Fruit fly (Drosophila melanogaster) whole organism, embryonic: ENCODE measurements around the gene Tango5.

ENCODE experiments used
- Ada2b ChIP-seq: fragments of 200-800 bp; sonication (Bioruptor generic); IDR thresholded peaks from 2 replicates; pipeline ENCODE4 v1.3.6; 2022; ENCODE audit warnings: missing biosample characterization, missing genetic modification characterization
- Awh ChIP-seq: fragments of 200-800 bp; sonication (Bioruptor generic); IDR thresholded peaks from 2 replicates; pipeline ENCODE4, ENCODE4 v1.3.6; 2022; ENCODE audit warnings: missing biosample characterization, missing genetic modification characterization
- B-H2 ChIP-seq: fragments of 200-800 bp; sonication (Bioruptor generic); optimal IDR thresholded peaks from 2 replicates; lab custom pipeline; 2018; ENCODE audit warnings: missing biosample characterization, mild to moderate bottlenecking, missing genetic modification characterization
- C15 ChIP-seq: fragments of 200-800 bp; sonication (Bioruptor generic); IDR thresholded peaks from 3 replicates; pipeline ENCODE4 v1.3.6; 2022; ENCODE audit warnings: missing biosample characterization, missing genetic modification characterization
- CG10274 ChIP-seq: fragments of 200-800 bp; sonication (Bioruptor generic); optimal IDR thresholded peaks from 3 replicates; lab custom pipeline; 2017; ENCODE audit warnings: missing biosample characterization, mild to moderate bottlenecking, missing genetic modification characterization
- CG11504 ChIP-seq: fragments of 200-800 bp; sonication (Bioruptor generic); optimal IDR thresholded peaks from 3 replicates; lab custom pipeline; 2019; ENCODE audit warnings: missing biosample characterization, mild to moderate bottlenecking, missing genetic modification characterization, moderate library complexity
- CG12104 ChIP-seq: fragments of 200-800 bp; sonication (Bioruptor generic); optimal IDR thresholded peaks from 3 replicates; lab custom pipeline; 2016; ENCODE audit warnings: missing biosample characterization, missing genetic modification characterization
- CG13894 ChIP-seq: fragments of 200-800 bp; sonication (Bioruptor generic); optimal IDR thresholded peaks from 3 replicates; lab custom pipeline; 2018; ENCODE audit warnings: missing biosample characterization, mild to moderate bottlenecking, missing genetic modification characterization, moderate library complexity
- CG14667 ChIP-seq: fragments of 200-800 bp; sonication (Bioruptor generic); IDR thresholded peaks from 2 replicates; pipeline ENCODE4 v1.3.6; 2022; ENCODE audit warnings: missing biosample characterization, missing genetic modification characterization
- CG15073 ChIP-seq: fragments of 200-800 bp; sonication (Bioruptor generic); optimal IDR thresholded peaks from 2 replicates; lab custom pipeline; 2016; ENCODE audit warnings: missing biosample characterization, missing genetic modification characterization
- CG1603 ChIP-seq: fragments of 200-800 bp; sonication (Bioruptor generic); optimal IDR thresholded peaks from 2 replicates; lab custom pipeline; 2019; ENCODE audit warnings: missing biosample characterization, mild to moderate bottlenecking, missing genetic modification characterization, moderate library complexity
- CG16779 ChIP-seq: fragments of 200-800 bp; sonication (Bioruptor generic); IDR thresholded peaks from 2 replicates; pipeline ENCODE4 v1.3.6; 2022; ENCODE audit warnings: missing biosample characterization, missing genetic modification characterization
- CG17912 ChIP-seq: fragments of 200-800 bp; sonication (Bioruptor generic); optimal IDR thresholded peaks from 2 replicates; lab custom pipeline; 2018; ENCODE audit warnings: missing biosample characterization, mild to moderate bottlenecking, missing genetic modification characterization
- CG33213 ChIP-seq: fragments of 200-800 bp; sonication (Bioruptor generic); optimal IDR thresholded peaks from 3 replicates; lab custom pipeline; 2016; ENCODE audit warnings: missing biosample characterization, missing genetic modification characterization
- CG6175 ChIP-seq: fragments of 200-800 bp; sonication (Bioruptor generic); IDR thresholded peaks from 3 replicates; pipeline ENCODE4 v1.3.6; 2022; ENCODE audit warnings: missing biosample characterization, missing genetic modification characterization
- CG6689 ChIP-seq: fragments of 200-800 bp; sonication (Bioruptor generic); IDR thresholded peaks from 2 replicates; pipeline ENCODE4 v1.3.6; 2022; ENCODE audit warnings: missing biosample characterization, missing genetic modification characterization
- CG6791 ChIP-seq: fragments of 200-800 bp; sonication (Bioruptor generic); IDR thresholded peaks from 3 replicates; pipeline ENCODE4 v1.3.6; 2022; ENCODE audit warnings: missing biosample characterization, missing genetic modification characterization; ENCODE audit not compliant: partially characterized antibody
- CG8765 ChIP-seq: fragments of 200-800 bp; sonication (Bioruptor generic); IDR thresholded peaks from 2 replicates; pipeline ENCODE4 v1.3.6; 2022; ENCODE audit warnings: missing biosample characterization, missing genetic modification characterization
- CTCF ChIP-seq: fragments of 200-800 bp; sonication (Bioruptor generic); optimal IDR thresholded peaks from 2 replicates; lab custom pipeline; 2017; ENCODE audit warnings: missing biosample characterization, mild to moderate bottlenecking, missing genetic modification characterization, moderate library complexity
- Dfd ChIP-seq, 2 experiments: fragments of >200 bp; optimal IDR thresholded peaks; 2 replicates each; lab custom pipeline; 2017; ENCODE audit warnings: missing biosample characterization in 2 of 2, missing genetic modification characterization in 2 of 2
- Doc2 ChIP-seq: fragments of 200-800 bp; sonication (Bioruptor generic); IDR thresholded peaks from 2 replicates; pipeline ENCODE4 v1.3.6; 2022; ENCODE audit warnings: missing biosample characterization, missing genetic modification characterization
- Doc3 ChIP-seq: fragments of 200-800 bp; sonication (Bioruptor generic); IDR thresholded peaks from 3 replicates; pipeline ENCODE4 v1.3.6; 2022; ENCODE audit warnings: missing biosample characterization, missing genetic modification characterization; ENCODE audit not compliant: partially characterized antibody
- Elba2 ChIP-seq: fragments of 200-800 bp; sonication (Bioruptor generic); optimal IDR thresholded peaks from 3 replicates; lab custom pipeline; 2016; ENCODE audit warnings: missing biosample characterization, missing genetic modification characterization
- Ets65A ChIP-seq: fragments of 200-800 bp; sonication (Bioruptor generic); peaks from one replicate; lab custom pipeline; 2016; ENCODE audit warnings: missing biosample characterization, missing genetic modification characterization
- Hand ChIP-seq: fragments of 200-800 bp; sonication (Bioruptor generic); optimal IDR thresholded peaks from 2 replicates; lab custom pipeline; 2017; ENCODE audit warnings: mild to moderate bottlenecking, missing biosample characterization, missing genetic modification reagents, missing genetic modification characterization
- Lhr ChIP-seq: fragments of 200-800 bp; sonication (Bioruptor generic); optimal IDR thresholded peaks from 3 replicates; lab custom pipeline; 2017; ENCODE audit warnings: mild to moderate bottlenecking, missing biosample characterization, missing genetic modification reagents, missing genetic modification characterization
- Lpt ChIP-seq: fragments of >200 bp; optimal IDR thresholded peaks from 2 replicates; lab custom pipeline; 2018; ENCODE audit warnings: missing biosample characterization, missing genetic modification characterization
- Max ChIP-seq: fragments of 200-800 bp; sonication (Bioruptor generic); optimal IDR thresholded peaks from 2 replicates; lab custom pipeline; 2016; ENCODE audit warnings: missing biosample characterization, mild to moderate bottlenecking, missing genetic modification characterization
- Meics ChIP-seq: fragments of 200-800 bp; sonication (Bioruptor generic); optimal IDR thresholded peaks from 2 replicates; lab custom pipeline; 2017; ENCODE audit warnings: missing biosample characterization, mild to moderate bottlenecking, missing genetic modification characterization
- NC2α ChIP-seq: fragments of 200-800 bp; sonication (Bioruptor generic); optimal IDR thresholded peaks from 2 replicates; lab custom pipeline; 2016; ENCODE audit warnings: missing biosample characterization, missing genetic modification characterization
- NK7.1 ChIP-seq: fragments of 200-800 bp; sonication (Bioruptor generic); optimal IDR thresholded peaks from 3 replicates; lab custom pipeline; 2016; ENCODE audit warnings: missing biosample characterization, missing genetic modification characterization
- Oaz ChIP-seq: fragments of 200-800 bp; sonication (Bioruptor generic); IDR thresholded peaks from 2 replicates; pipeline ENCODE4 v1.3.6; 2022; ENCODE audit warnings: missing biosample characterization, missing genetic modification characterization
- Ravus ChIP-seq: fragments of 200-800 bp; sonication (Bioruptor generic); IDR thresholded peaks from 2 replicates; pipeline ENCODE4 v1.3.6; 2022; ENCODE audit warnings: missing biosample characterization, missing genetic modification characterization
- Xrp1 ChIP-seq: fragments of 200-800 bp; sonication (Bioruptor generic); IDR thresholded peaks from 2 replicates; pipeline ENCODE4 v1.3.6; 2022; ENCODE audit warnings: missing biosample characterization, missing genetic modification characterization
- aop ChIP-seq: fragments of 200-800 bp; sonication (Bioruptor generic); IDR thresholded peaks from 2 replicates; pipeline ENCODE4 v1.3.6; 2022; ENCODE audit warnings: missing biosample characterization, missing genetic modification characterization
- ara ChIP-seq: fragments of 200-800 bp; sonication (Bioruptor generic); IDR thresholded peaks from 2 replicates; pipeline ENCODE4 v1.3.6; 2022; ENCODE audit warnings: missing biosample characterization, missing genetic modification characterization
- bbx ChIP-seq: fragments of 200-800 bp; sonication (Bioruptor generic); IDR thresholded peaks from 2 replicates; pipeline ENCODE4 v1.3.6; 2022; ENCODE audit warnings: missing biosample characterization, missing genetic modification characterization; ENCODE audit not compliant: partially characterized antibody
- cad ChIP-seq: fragments of >200 bp; optimal IDR thresholded peaks from 2 replicates; lab custom pipeline; 2017; ENCODE audit warnings: missing biosample characterization, missing genetic modification characterization
- chinmo ChIP-seq: fragments of 200-800 bp; sonication (Bioruptor generic); IDR thresholded peaks from 4 replicates; pipeline ENCODE4 v1.3.6; 2022; ENCODE audit warnings: missing biosample characterization, missing genetic modification characterization; ENCODE audit not compliant: partially characterized antibody
- dpn ChIP-seq, 2 experiments: fragments of 200-800 bp; sonication (Bioruptor generic); optimal IDR thresholded peaks; 3 replicates each; lab custom pipeline; 2016; ENCODE audit warnings: missing biosample characterization in 2 of 2, missing genetic modification characterization in 2 of 2
- emc ChIP-seq: fragments of 200-800 bp; sonication (Bioruptor generic); optimal IDR thresholded peaks from 2 replicates; lab custom pipeline; 2016; ENCODE audit warnings: missing biosample characterization, missing genetic modification characterization
- esg ChIP-seq: fragments of 200-800 bp; sonication (Bioruptor generic); conservative IDR thresholded peaks from 2 replicates; pipeline ENCODE4 v1.3.6; 2022; ENCODE audit warnings: missing biosample characterization, missing genetic modification characterization
- klu ChIP-seq: fragments of 200-800 bp; sonication (Bioruptor generic); IDR thresholded peaks from 2 replicates; pipeline ENCODE4 v1.3.6; 2022; ENCODE audit warnings: missing biosample characterization, missing genetic modification characterization
- luna ChIP-seq: fragments of 200-800 bp; sonication (Bioruptor generic); optimal IDR thresholded peaks from 2 replicates; lab custom pipeline; 2016; ENCODE audit warnings: missing biosample characterization, missing genetic modification characterization
- onecut ChIP-seq: fragments of 200-800 bp; sonication (Bioruptor generic); IDR thresholded peaks from 2 replicates; pipeline ENCODE4 v1.3.6; 2022; ENCODE audit warnings: missing biosample characterization, missing genetic modification characterization
- pb ChIP-seq: fragments of 200-800 bp; sonication (Bioruptor generic); optimal IDR thresholded peaks from 3 replicates; lab custom pipeline; 2016; ENCODE audit warnings: missing biosample characterization, missing genetic modification characterization
- pfk ChIP-seq: fragments of 200-800 bp; sonication (Bioruptor generic); optimal IDR thresholded peaks from 2 replicates; lab custom pipeline; 2018; ENCODE audit warnings: missing biosample characterization, mild to moderate bottlenecking, missing genetic modification characterization, moderate library complexity
- slp2 ChIP-seq: fragments of 200-800 bp; sonication (Bioruptor generic); optimal IDR thresholded peaks from 2 replicates; lab custom pipeline; 2016; ENCODE audit warnings: missing biosample characterization, missing genetic modification characterization
- stc ChIP-seq: fragments of 200-800 bp; sonication (Bioruptor generic); IDR thresholded peaks from 2 replicates; pipeline ENCODE4 v1.3.6; 2022; ENCODE audit warnings: missing biosample characterization, missing genetic modification characterization
- vnd ChIP-seq: fragments of 200-800 bp; sonication (Bioruptor generic); IDR thresholded peaks from 3 replicates; pipeline ENCODE4 v1.3.6; 2022; ENCODE audit warnings: missing biosample characterization, missing genetic modification characterization; ENCODE audit not compliant: partially characterized antibody

Gene Tango5

dm6 chrX:10738151-10738430 lies 26.1 kb downstream of the Tango5 start (continued):
- no peak for TF ChIP-seq Lpt
- no peak for TF ChIP-seq CG17912

- TF ChIP-seq Doc3 (GFP tag; lab: Robert Waterston, UW) (no peak), Doc2 (GFP tag; lab: Robert Waterston, UW) (no peak), stc (GFP tag; lab: Robert Waterston, UW) (peak; percentile 86), CG6791 (GFP tag; lab: Robert Waterston, UW) (no peak), ara (GFP tag; lab: Robert Waterston, UW) (peak; percentile 89), onecut (GFP tag; lab: Robert Waterston, UW) (peak; percentile 77), CG6175 (GFP tag; lab: Robert Waterston, UW) (peak; percentile 53; the same call in 1 of the 3 replicates), CG12104 (no peak), Ets65A (GFP tag; lab: Kevin White, UChicago) (peak; percentile 97), CG33213 (GFP tag; lab: Kevin White, UChicago) (peak; percentile 69), NK7.1 (peak; percentile 84), vnd (no peak), Lhr (GFP tag; lab: Kevin White, UChicago) (peak; percentile 68), bbx (GFP tag; lab: Robert Waterston, UW) (no peak), Ravus (GFP tag; lab: Robert Waterston, UW) (peak; percentile 67), CTCF (peak; percentile 88), NC2α (GFP tag; lab: Kevin White, UChicago) (peak; percentile 62), Meics (GFP tag; lab: Kevin White, UChicago) (peak; percentile 86), cad (no peak), chinmo (GFP tag; lab: Robert Waterston, UW) (no peak), pb (peak; percentile 88), aop (peak; percentile 74; the same call in 1 of the 2 replicates), Elba2 (GFP tag; lab: Kevin White, UChicago) (no peak), dpn (GFP tag; optimal IDR thresholded peaks at IDR 0.05; lab: Kevin White, UChicago) (peak; percentile 66 to 76), B-H2 (GFP tag; lab: Kevin White, UChicago) (peak; percentile 61), pfk (GFP tag; lab: Kevin White, UChicago) (no peak), Hand (GFP tag; lab: Kevin White, UChicago) (peak; percentile 71), slp2 (peak; percentile 84), Dfd (GFP tag; optimal IDR thresholded peaks at IDR 0.05; lab: Kevin White, UChicago) (no peak), Oaz (GFP tag; lab: Robert Waterston, UW) (peak; percentile 76), klu (GFP tag; lab: Robert Waterston, UW) (peak; percentile 67), CG14667 (GFP tag; lab: Robert Waterston, UW) (peak; percentile 83), CG8765 (GFP tag; lab: Robert Waterston, UW) (peak; percentile 59; the same call in 1 of the 2 replicates), Awh (peak; percentile 89), CG1603 (peak; percentile 95), Ada2b (GFP tag; lab: Robert Waterston, UW) (peak; percentile 85), CG10274 (GFP tag; lab: Kevin White, UChicago) (peak; percentile 53), CG6689 (GFP tag; lab: Robert Waterston, UW) (peak; percentile 82), esg (GFP tag; lab: Robert Waterston, UW) (peak; percentile 85), CG16779 (GFP tag; lab: Robert Waterston, UW) (0 out of 2 replicates have a peak, but pooled peaks have one; percentile 37), emc (GFP tag; lab: Kevin White, UChicago) (peak; percentile 51), luna (GFP tag; lab: Kevin White, UChicago) (no peak), Xrp1 (GFP tag; lab: Robert Waterston, UW) (peak; percentile 90), Max (GFP tag; lab: Kevin White, UChicago) (peak; percentile 47), CG13894 (tag; lab: Kevin White, UChicago) (peak; percentile 76), CG11504 (tag; lab: Kevin White, UChicago) (peak; percentile 88), CG15073 (GFP tag; lab: Kevin White, UChicago) (no peak), C15 (peak; percentile 57; the same call in 1 of the 3 replicates)
Measured at dm6 chrX:10737422-10738150, 26.6 kb downstream of the Tango5 start.
